Worm (Caenorhabditis elegans) whole organism, dauer: ENCODE data around the gene clec-140.

Experiments
- unc-62 ChIP-seq: sonication (generic microtip); optimal IDR thresholded peaks from 2 replicates; lab custom pipeline; 2017; ENCODE audit warnings: missing biosample characterization, missing genetic modification reagents, missing genetic modification characterization

clec-140 gene

ce11 chrII:4710120-4710519 is 37.3 kb downstream of the clec-140 start, which contains the start of gene tag-151:
TSS of gene tag-151 (plus strand) at chrII:4710277.
- TF ChIP-seq unc-62: no peak

- no peak for TF ChIP-seq unc-62
Measured at ce11 chrII:4710813-4711212, 38.0 kb downstream of the clec-140 start.

ce11 chrII:4715676-4716075 is 42.8 kb downstream of the clec-140 start, which contains the start of gene F41C3.8:
TSS of gene F41C3.8 (plus strand) at chrII:4716046.
- TF ChIP-seq unc-62: no peak
